Fruit fly (Drosophila melanogaster) whole organism, adult: ENCODE data around the gene rb.

Source experiments
- CG11617 ChIP-seq: fragments of 200-800 bp; sonication (Bioruptor generic); optimal IDR thresholded peaks from 2 replicates; lab custom pipeline; 2017; ENCODE audit warnings: mild to moderate bottlenecking, missing biosample characterization, missing genetic modification reagents, missing genetic modification characterization
- CG12768 ChIP-seq: fragments of 200-800 bp; sonication (Bioruptor generic); optimal IDR thresholded peaks from 2 replicates; lab custom pipeline; 2017; ENCODE audit warnings: missing biosample characterization, missing genetic modification characterization, mild to moderate bottlenecking, moderate library complexity, missing genetic modification reagents
- CG14711 ChIP-seq: fragments of 200-800 bp; sonication (Bioruptor generic); optimal IDR thresholded peaks from 2 replicates; lab custom pipeline; 2018; ENCODE audit warnings: missing biosample characterization, mild to moderate bottlenecking, missing genetic modification characterization, moderate library complexity
- CG1620 ChIP-seq: fragments of 200-800 bp; sonication (Bioruptor generic); optimal IDR thresholded peaks from 2 replicates; lab custom pipeline; 2016; ENCODE audit warnings: missing biosample characterization, missing genetic modification characterization
- CG33017 ChIP-seq: fragments of 200-800 bp; sonication (Bioruptor generic); optimal IDR thresholded peaks from 2 replicates; lab custom pipeline; 2018; ENCODE audit warnings: missing biosample characterization, mild to moderate bottlenecking, missing genetic modification characterization, moderate library complexity
- CG5204 ChIP-seq: fragments of 200-800 bp; sonication (Bioruptor generic); optimal IDR thresholded peaks from 2 replicates; lab custom pipeline; 2016; ENCODE audit warnings: missing biosample characterization, missing genetic modification characterization
- CG7045 ChIP-seq: fragments of 200-800 bp; sonication (Bioruptor generic); optimal IDR thresholded peaks from 2 replicates; lab custom pipeline; 2017; ENCODE audit warnings: missing biosample characterization, mild to moderate bottlenecking, missing genetic modification characterization
- CG7101 ChIP-seq: fragments of 200-800 bp; sonication (Bioruptor generic); optimal IDR thresholded peaks from 2 replicates; lab custom pipeline; 2018; ENCODE audit warnings: missing biosample characterization, mild to moderate bottlenecking, missing genetic modification characterization, moderate library complexity
- Clk ChIP-seq: fragments of 200-800 bp; sonication (Bioruptor generic); optimal IDR thresholded peaks from 2 replicates; lab custom pipeline; 2017; ENCODE audit warnings: missing biosample characterization, missing genetic modification characterization
- Crg-1 ChIP-seq: fragments of 200-800 bp; sonication (Bioruptor generic); optimal IDR thresholded peaks from 2 replicates; lab custom pipeline; 2016; ENCODE audit warnings: missing biosample characterization, missing genetic modification characterization
- Hr96 ChIP-seq: fragments of 200-800 bp; sonication (Bioruptor generic); optimal IDR thresholded peaks from 2 replicates; lab custom pipeline; 2016; ENCODE audit warnings: missing biosample characterization, missing genetic modification characterization
- Mnt ChIP-seq: fragments of 200-800 bp; sonication (Bioruptor generic); optimal IDR thresholded peaks from 2 replicates; lab custom pipeline; 2016; ENCODE audit warnings: missing biosample characterization, mild to moderate bottlenecking, missing genetic modification characterization
- bab1 ChIP-seq: fragments of 200-800 bp; sonication (Bioruptor generic); optimal IDR thresholded peaks from 3 replicates; lab custom pipeline; 2019; ENCODE audit warnings: missing biosample characterization, mild to moderate bottlenecking, missing genetic modification characterization, moderate library complexity
- cic ChIP-seq: fragments of 200-800 bp; sonication (Bioruptor generic); optimal IDR thresholded peaks from 2 replicates; lab custom pipeline; 2017; ENCODE audit warnings: missing biosample characterization, mild to moderate bottlenecking, missing genetic modification characterization, moderate library complexity
- cnc ChIP-seq, 2 experiments: fragments of >200 bp; optimal IDR thresholded peaks; 2 replicates each; lab custom pipeline; 2017
- kay ChIP-seq: fragments of 200-800 bp; sonication (Bioruptor generic); peaks from one replicate; lab custom pipeline; 2016; ENCODE audit warnings: missing biosample characterization, missing genetic modification characterization, borderline replicate concordance
- ovo ChIP-seq: fragments of 200-800 bp; sonication (Bioruptor generic); optimal IDR thresholded peaks from 2 replicates; lab custom pipeline; 2016; ENCODE audit warnings: missing biosample characterization, missing genetic modification characterization
- pad ChIP-seq: fragments of 200-800 bp; sonication (Bioruptor generic); optimal IDR thresholded peaks from 3 replicates; lab custom pipeline; 2017; ENCODE audit warnings: missing biosample characterization, missing genetic modification characterization, mild to moderate bottlenecking, moderate library complexity, missing genetic modification reagents
- tj ChIP-seq: fragments of 200-800 bp; sonication (Bioruptor generic); optimal IDR thresholded peaks from 3 replicates; lab custom pipeline; 2017; ENCODE audit warnings: missing biosample characterization, mild to moderate bottlenecking, missing genetic modification characterization, moderate library complexity
- toe ChIP-seq: fragments of 200-800 bp; sonication (Bioruptor generic); optimal IDR thresholded peaks from 2 replicates; lab custom pipeline; 2016; ENCODE audit warnings: missing biosample characterization, missing genetic modification characterization

Gene rb

dm6 chrX:4503542-4503941 lies 36.9 kb downstream of the rb start:
- no peak for TF ChIP-seq tj (GFP tag; lab: Kevin White, UChicago)
- TF ChIP-seq ovo (GFP tag; lab: Kevin White, UChicago), result no peak
- TF ChIP-seq Clk (GFP tag; lab: Kevin White, UChicago), result no peak
- no peak for TF ChIP-seq CG5204 (GFP tag; lab: Kevin White, UChicago)
- TF ChIP-seq CG7101, result no peak
- TF ChIP-seq CG33017 (tag; lab: Kevin White, UChicago), result no peak
- TF ChIP-seq Mnt, result no peak
- TF ChIP-seq Hr96 (GFP tag; lab: Kevin White, UChicago), result no peak
- TF ChIP-seq pad (GFP tag; lab: Kevin White, UChicago), result no peak
- no peak for TF ChIP-seq CG12768 (GFP tag; lab: Kevin White, UChicago)
- no peak for TF ChIP-seq Crg-1 (GFP tag; lab: Kevin White, UChicago)
- no peak for TF ChIP-seq CG11617 (GFP tag; lab: Kevin White, UChicago)
- no peak for TF ChIP-seq toe (GFP tag; lab: Kevin White, UChicago)
- TF ChIP-seq CG1620 (GFP tag; lab: Kevin White, UChicago), result no peak
- no peak for TF ChIP-seq CG14711
- TF ChIP-seq CG7045, result no peak
- TF ChIP-seq cic (GFP tag; lab: Kevin White, UChicago), result no peak
- TF ChIP-seq cnc (optimal IDR thresholded peaks at IDR 0.05; lab: Kevin White, UChicago), result no peak

- TF ChIP-seq CG33017 (tag; lab: Kevin White, UChicago), result no peak
- TF ChIP-seq CG12768 (GFP tag; lab: Kevin White, UChicago), result no peak
- no peak for TF ChIP-seq CG7101
- no peak for TF ChIP-seq CG14711
- no peak for TF ChIP-seq Clk (GFP tag; lab: Kevin White, UChicago)
- TF ChIP-seq cnc (optimal IDR thresholded peaks at IDR 0.05; lab: Kevin White, UChicago), result no peak
- TF ChIP-seq Mnt, result no peak
- TF ChIP-seq CG1620 (GFP tag; lab: Kevin White, UChicago), result no peak
- no peak for TF ChIP-seq pad (GFP tag; lab: Kevin White, UChicago)
- TF ChIP-seq Crg-1 (GFP tag; lab: Kevin White, UChicago), result no peak
- no peak for TF ChIP-seq CG11617 (GFP tag; lab: Kevin White, UChicago)
- no peak for TF ChIP-seq CG5204 (GFP tag; lab: Kevin White, UChicago)
- TF ChIP-seq ovo (GFP tag; lab: Kevin White, UChicago), result no peak
- no peak for TF ChIP-seq bab1 (GFP tag; lab: Kevin White, UChicago)
- no peak for TF ChIP-seq cic (GFP tag; lab: Kevin White, UChicago)
- no peak for TF ChIP-seq kay
Observed at dm6 chrX:4498234-4498633, 42.2 kb downstream of the rb start.

dm6 chrX:4493192-4493900 lies 47.1 kb downstream of the rb start:
- no peak for TF ChIP-seq bab1 (GFP tag; lab: Kevin White, UChicago)
- TF ChIP-seq cnc (optimal IDR thresholded peaks at IDR 0.05; lab: Kevin White, UChicago), result no peak
- TF ChIP-seq CG7101, result no peak
- TF ChIP-seq pad (GFP tag; lab: Kevin White, UChicago), result no peak
- TF ChIP-seq CG1620 (GFP tag; lab: Kevin White, UChicago), result no peak
- TF ChIP-seq tj (GFP tag; lab: Kevin White, UChicago), result no peak
